Worm (Caenorhabditis elegans): ENCODE results near the gene srw-6.

The srw-6 gene

DNA sequence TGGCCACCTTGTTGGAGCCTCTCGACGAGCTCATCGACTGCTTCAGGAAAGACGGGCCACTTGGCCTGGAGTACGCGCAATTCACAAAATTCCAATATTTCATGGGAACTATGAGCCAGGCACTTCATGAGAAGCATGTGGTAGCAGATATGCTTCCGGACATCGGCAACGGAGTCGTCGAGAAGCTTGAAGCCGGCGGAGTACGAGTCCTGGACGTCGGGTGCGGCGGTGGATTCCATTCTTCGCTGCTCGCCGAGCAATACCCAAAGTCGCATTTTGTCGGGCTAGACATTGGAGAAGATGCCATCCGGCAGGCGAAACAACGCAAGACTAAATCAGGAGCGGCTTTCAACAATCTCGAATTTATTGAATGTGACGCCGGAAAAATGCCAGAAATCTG, 34.8 kb upstream of the srw-6 start:
- TF ChIP-seq ceh-28 (tag; optimal IDR thresholded peaks at IDR 0.05): no peak
- TF ChIP-seq set-16 (GFP tag; IDR thresholded peaks at IDR 0.05): peak; percentile 63; the same call in 1 of the 2 replicates

DNA sequence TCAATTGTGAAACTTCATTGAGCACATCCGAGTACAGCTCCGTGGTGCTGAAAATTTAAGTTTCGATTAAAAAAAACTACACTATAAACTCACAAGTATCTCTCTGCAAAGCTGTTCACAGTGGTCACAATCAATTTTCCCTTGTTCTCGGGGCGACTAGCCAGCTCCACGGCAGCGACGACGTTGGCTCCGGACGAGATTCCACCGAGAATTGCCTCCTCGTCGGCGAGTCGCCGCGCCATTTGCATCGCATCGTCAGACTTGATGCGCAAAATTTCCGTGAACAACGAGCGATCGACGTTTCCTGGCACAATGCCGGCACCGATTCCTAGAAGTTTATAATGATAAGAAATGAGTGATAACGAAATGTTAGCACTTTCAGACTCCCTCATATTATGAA, 33.8 kb upstream of the srw-6 start:
- TF ChIP-seq aha-1 (tag) (peak; percentile 34), dpl-1 (GFP tag; optimal IDR thresholded peaks at IDR 0.05) (no peak), set-16 (GFP tag; IDR thresholded peaks at IDR 0.05) (peak; percentile 70), Y48G9A.11 (GFP tag; IDR thresholded peaks at IDR 0.05) (0 out of 2 replicates have a peak, but pooled peaks have one; percentile 5), dmd-6 (GFP tag; IDR thresholded peaks at IDR 0.05) (peak; percentile 18; the same call in 1 of the 2 replicates), hlh-11 (tag; optimal IDR thresholded peaks at IDR 0.05) (no peak), nhr-10 (tag; optimal IDR thresholded peaks at IDR 0.05) (no peak), ZK337.2 (GFP tag; IDR thresholded peaks at IDR 0.05) (no peak), php-3 (GFP tag; IDR thresholded peaks at IDR 0.05) (0 out of 2 replicates have a peak, but pooled peaks have one; percentile 32), daf-16 (GFP tag; optimal IDR thresholded peaks at IDR 0.05) (no peak), daf-16 (tag; optimal IDR thresholded peaks at IDR 0.05) (peak; percentile 20), hif-1 (tag; optimal IDR thresholded peaks at IDR 0.05) (peak in 1 of 2 experiments; percentile 17)

DNA sequence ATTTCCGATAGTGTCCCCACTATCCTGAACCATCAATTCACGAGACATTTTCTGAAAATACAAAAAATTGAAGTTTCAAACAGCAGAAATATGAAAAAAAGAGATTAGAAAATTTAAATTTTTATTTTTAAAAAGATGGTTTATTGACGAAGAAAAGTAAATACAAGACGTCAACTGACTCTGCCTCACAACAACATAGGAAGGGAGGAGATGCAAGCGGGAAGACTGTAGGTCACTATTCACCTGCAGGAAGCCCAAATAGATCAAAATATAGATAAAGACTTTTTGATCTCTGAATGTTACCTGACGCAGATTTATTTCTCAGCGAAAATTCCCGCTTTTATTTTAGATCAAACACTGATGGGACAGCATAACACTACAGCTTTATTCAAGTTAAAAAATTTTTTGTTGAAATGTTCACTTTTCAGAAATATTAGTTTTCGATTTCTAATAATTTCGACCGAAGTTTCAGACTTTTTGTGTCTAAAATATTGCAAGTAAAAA, 32.3 kb upstream of the srw-6 start, which contains the start of gene cysl-3:
Gene cysl-3 (minus strand): TSS at position 51 of the 504 bp plus-strand sequence.
- no peak for TF ChIP-seq tag-97 (GFP tag; IDR thresholded peaks at IDR 0.05)
- no peak for TF ChIP-seq daf-16 (GFP tag; optimal IDR thresholded peaks at IDR 0.05)
- peak; percentile 29 for TF ChIP-seq daf-16 (tag; optimal IDR thresholded peaks at IDR 0.05)

DNA sequence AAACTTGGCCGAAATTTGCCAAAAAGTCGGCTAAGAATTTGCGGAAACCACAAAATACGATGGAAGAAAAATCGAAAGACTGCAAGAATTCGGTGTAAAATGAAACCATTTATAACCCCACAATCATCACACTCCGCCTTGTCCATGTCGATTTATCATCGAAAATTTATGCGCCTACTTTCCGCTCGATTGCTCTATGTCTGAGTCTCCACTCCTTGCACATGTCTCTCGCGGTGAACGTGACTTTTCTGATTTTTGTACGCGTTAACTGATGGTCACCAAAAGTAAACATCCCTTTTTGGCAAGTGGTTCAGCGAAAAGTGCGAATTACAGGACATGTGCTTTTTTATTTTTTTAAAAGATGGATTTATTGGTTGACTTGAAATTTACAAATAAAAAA, 31.5 kb upstream of the srw-6 start:
- TF ChIP-seq set-16 (GFP tag; IDR thresholded peaks at IDR 0.05): no peak
- TF ChIP-seq pha-4 (GFP tag; IDR thresholded peaks at IDR 0.05): no peak
- peak; percentile 18 for TF ChIP-seq pha-4 (tag; optimal IDR thresholded peaks at IDR 0.05)
- peak; percentile 82 for TF ChIP-seq dmd-6 (GFP tag; IDR thresholded peaks at IDR 0.05)
- TF ChIP-seq gei-8 (GFP tag; optimal IDR thresholded peaks at IDR 0.05): no peak
- TF ChIP-seq zip-2 (tag; optimal IDR thresholded peaks at IDR 0.05): no peak
- no peak for TF ChIP-seq daf-16 (GFP tag; optimal IDR thresholded peaks at IDR 0.05)
- TF ChIP-seq daf-16 (tag; optimal IDR thresholded peaks at IDR 0.05): peak; percentile 84
- peak; percentile 72 for TF ChIP-seq hlh-11 (tag; optimal IDR thresholded peaks at IDR 0.05)
- 0 out of 2 replicates have a peak, but pooled peaks have one; percentile 21 for TF ChIP-seq php-3 (GFP tag; IDR thresholded peaks at IDR 0.05)
- no peak for TF ChIP-seq R02D3.7 (tag; optimal IDR thresholded peaks at IDR 0.05)
- TF ChIP-seq fkh-10 (GFP tag; optimal IDR thresholded peaks at IDR 0.05): no peak
- TF ChIP-seq nhr-76 (tag; optimal IDR thresholded peaks at IDR 0.05): no peak
- no peak for TF ChIP-seq Y5F2A.4 (GFP tag; optimal IDR thresholded peaks at IDR 0.05)
- no peak for TF ChIP-seq F49E8.2 (tag; optimal IDR thresholded peaks at IDR 0.05; ENCODE audit: borderline replicate concordance)
- no peak for TF ChIP-seq daf-8 (GFP tag; IDR thresholded peaks at IDR 0.05)
- TF ChIP-seq unc-130 (GFP tag; optimal IDR thresholded peaks at IDR 0.05): no peak
- no peak for TF ChIP-seq attf-4 (tag; optimal IDR thresholded peaks at IDR 0.05)
- no peak for TF ChIP-seq dmd-9 (GFP tag; IDR thresholded peaks at IDR 0.05)
- TF ChIP-seq Y75B8A.6 (GFP tag; IDR thresholded peaks at IDR 0.05): no peak
- TF ChIP-seq lin-15B (tag; optimal IDR thresholded peaks at IDR 0.05): no peak
- no peak for TF ChIP-seq ztf-7 (tag; optimal IDR thresholded peaks at IDR 0.05)
- TF ChIP-seq unc-62 (GFP tag; optimal IDR thresholded peaks at IDR 0.05 in 1 of 2): peak in 1 of 2 experiments; percentile 74
- TF ChIP-seq unc-62 (tag; optimal IDR thresholded peaks at IDR 0.05): no peak
- TF ChIP-seq mdl-1 (tag; optimal IDR thresholded peaks at IDR 0.05): peak in 1 of 2 experiments; percentile 61
- TF ChIP-seq nhr-77 (tag; optimal IDR thresholded peaks at IDR 0.05): peak; percentile 2
- TF ChIP-seq rbr-2 (tag; optimal IDR thresholded peaks at IDR 0.05): no peak
- peak; percentile 6 for TF ChIP-seq mep-1 (tag; optimal IDR thresholded peaks at IDR 0.05)
- TF ChIP-seq pqm-1 (tag; optimal IDR thresholded peaks at IDR 0.05): peak; percentile 52
- 0 out of 2 replicates have a peak, but pooled peaks have one; percentile 51 for TF ChIP-seq dmd-8 (GFP tag; IDR thresholded peaks at IDR 0.05)
- TF ChIP-seq jun-1 (tag; optimal IDR thresholded peaks at IDR 0.05): no peak
- TF ChIP-seq hif-1 (tag; optimal IDR thresholded peaks at IDR 0.05): peak; percentile 86 to 98
- TF ChIP-seq hlh-30 (tag; optimal IDR thresholded peaks at IDR 0.05; ENCODE audit: insufficient read depth): peak; percentile 58
- peak; percentile 100 for TF ChIP-seq aha-1 (tag)
- TF ChIP-seq dpl-1 (GFP tag; optimal IDR thresholded peaks at IDR 0.05): no peak
- no peak for TF ChIP-seq ZK546.5 (tag; optimal IDR thresholded peaks at IDR 0.05)
- TF ChIP-seq daf-12 (tag; optimal IDR thresholded peaks at IDR 0.05): no peak
- TF ChIP-seq F10B5.3 (tag; optimal IDR thresholded peaks at IDR 0.05): no peak
- no peak for TF ChIP-seq ama-1 (optimal IDR thresholded peaks at IDR 0.05)
- TF ChIP-seq spr-3 (GFP tag; optimal IDR thresholded peaks at IDR 0.05): no peak
